Fruit fly (Drosophila melanogaster): ENCODE measurements around the gene CG15172.

CG15172 gene

dm6 chr2L:19010566-19010965, 11.7 kb upstream of the CG15172 start, which contains the start of gene robl37BC:
robl37BC (plus strand) TSS chr2L:19010866.
- TF ChIP-seq bab1 (GFP tag; optimal IDR thresholded peaks at IDR 0.05) (no peak), CG33017 (tag; optimal IDR thresholded peaks at IDR 0.05) (no peak), Clk (GFP tag; optimal IDR thresholded peaks at IDR 0.05) (no peak), cnc (optimal IDR thresholded peaks at IDR 0.05) (no peak), tj (GFP tag; optimal IDR thresholded peaks at IDR 0.05) (no peak), CG1620 (GFP tag; optimal IDR thresholded peaks at IDR 0.05) (no peak), cic (GFP tag; optimal IDR thresholded peaks at IDR 0.05) (no peak), Mnt (GFP tag; optimal IDR thresholded peaks at IDR 0.05) (no peak), ovo (GFP tag; optimal IDR thresholded peaks at IDR 0.05) (no peak), kay (GFP tag; ENCODE audit: borderline replicate concordance) (no peak)

- TF ChIP-seq kay (GFP tag; ENCODE audit: borderline replicate concordance) = no peak
- no peak for TF ChIP-seq toe (GFP tag; optimal IDR thresholded peaks at IDR 0.05)
- no peak for TF ChIP-seq CG5204 (GFP tag; optimal IDR thresholded peaks at IDR 0.05)
- peak; percentile 14 for TF ChIP-seq CG7101 (tag; optimal IDR thresholded peaks at IDR 0.05)
- no peak for TF ChIP-seq Hr96 (GFP tag; optimal IDR thresholded peaks at IDR 0.05)
- no peak for TF ChIP-seq cic (GFP tag; optimal IDR thresholded peaks at IDR 0.05)
- no peak for TF ChIP-seq Crg-1 (GFP tag; optimal IDR thresholded peaks at IDR 0.05)
- TF ChIP-seq CG33017 (tag; optimal IDR thresholded peaks at IDR 0.05) = peak; percentile 56
Measured at dm6 chr2L:19011895-19012645, 10.1 kb upstream of the CG15172 start.

- no peak for TF ChIP-seq Clk (GFP tag; optimal IDR thresholded peaks at IDR 0.05)
- no peak for TF ChIP-seq bab1 (GFP tag; optimal IDR thresholded peaks at IDR 0.05)
- TF ChIP-seq ovo (GFP tag; optimal IDR thresholded peaks at IDR 0.05) = no peak
- TF ChIP-seq cnc (optimal IDR thresholded peaks at IDR 0.05) = no peak
- TF ChIP-seq pad (GFP tag; optimal IDR thresholded peaks at IDR 0.05) = no peak
- TF ChIP-seq CG11617 (GFP tag; optimal IDR thresholded peaks at IDR 0.05) = no peak
- TF ChIP-seq Mnt (GFP tag; optimal IDR thresholded peaks at IDR 0.05) = no peak
- TF ChIP-seq toe (GFP tag; optimal IDR thresholded peaks at IDR 0.05) = no peak
- TF ChIP-seq CG12768 (GFP tag; optimal IDR thresholded peaks at IDR 0.05) = no peak
- TF ChIP-seq kay (GFP tag; ENCODE audit: borderline replicate concordance) = no peak
Measured at dm6 chr2L:19012776-19013328, 9.4 kb upstream of the CG15172 start.

- TF ChIP-seq kay (GFP tag; ENCODE audit: borderline replicate concordance) (no peak), CG14711 (tag; optimal IDR thresholded peaks at IDR 0.05) (no peak), CG7045 (GFP tag; optimal IDR thresholded peaks at IDR 0.05) (peak; percentile 64), toe (GFP tag; optimal IDR thresholded peaks at IDR 0.05) (peak; percentile 41), pad (GFP tag; optimal IDR thresholded peaks at IDR 0.05) (no peak), CG1620 (GFP tag; optimal IDR thresholded peaks at IDR 0.05) (no peak), CG11617 (GFP tag; optimal IDR thresholded peaks at IDR 0.05) (peak; percentile 30), tj (GFP tag; optimal IDR thresholded peaks at IDR 0.05) (no peak), CG7101 (tag; optimal IDR thresholded peaks at IDR 0.05) (peak; percentile 28), CG33017 (tag; optimal IDR thresholded peaks at IDR 0.05) (peak; percentile 56), ovo (GFP tag; optimal IDR thresholded peaks at IDR 0.05) (no peak), Mnt (GFP tag; optimal IDR thresholded peaks at IDR 0.05) (no peak), Clk (GFP tag; optimal IDR thresholded peaks at IDR 0.05) (peak; percentile 36), bab1 (GFP tag; optimal IDR thresholded peaks at IDR 0.05) (no peak), Hr96 (GFP tag; optimal IDR thresholded peaks at IDR 0.05) (no peak), cic (GFP tag; optimal IDR thresholded peaks at IDR 0.05) (no peak), Crg-1 (GFP tag; optimal IDR thresholded peaks at IDR 0.05) (no peak), CG12768 (GFP tag; optimal IDR thresholded peaks at IDR 0.05) (peak; percentile 68), cnc (optimal IDR thresholded peaks at IDR 0.05) (no peak), CG5204 (GFP tag; optimal IDR thresholded peaks at IDR 0.05) (peak; percentile 67)
Measured at dm6 chr2L:19014032-19014880, 8.0 kb upstream of the CG15172 start.

- no peak for TF ChIP-seq ovo (GFP tag; optimal IDR thresholded peaks at IDR 0.05)
- no peak for TF ChIP-seq Mnt (GFP tag; optimal IDR thresholded peaks at IDR 0.05)
- no peak for TF ChIP-seq CG11617 (GFP tag; optimal IDR thresholded peaks at IDR 0.05)
- no peak for TF ChIP-seq toe (GFP tag; optimal IDR thresholded peaks at IDR 0.05)
- no peak for TF ChIP-seq pad (GFP tag; optimal IDR thresholded peaks at IDR 0.05)
- no peak for TF ChIP-seq cic (GFP tag; optimal IDR thresholded peaks at IDR 0.05)
- no peak for TF ChIP-seq kay (GFP tag; ENCODE audit: borderline replicate concordance)
- TF ChIP-seq bab1 (GFP tag; optimal IDR thresholded peaks at IDR 0.05) = no peak
- TF ChIP-seq CG1620 (GFP tag; optimal IDR thresholded peaks at IDR 0.05) = no peak
- no peak for TF ChIP-seq CG14711 (tag; optimal IDR thresholded peaks at IDR 0.05)
Measured at dm6 chr2L:19014881-19015366, 7.3 kb upstream of the CG15172 start.

- TF ChIP-seq ovo (GFP tag; optimal IDR thresholded peaks at IDR 0.05) (no peak), pad (GFP tag; optimal IDR thresholded peaks at IDR 0.05) (no peak), CG33017 (tag; optimal IDR thresholded peaks at IDR 0.05) (no peak), Clk (GFP tag; optimal IDR thresholded peaks at IDR 0.05) (no peak), CG5204 (GFP tag; optimal IDR thresholded peaks at IDR 0.05) (no peak), CG11617 (GFP tag; optimal IDR thresholded peaks at IDR 0.05) (no peak), bab1 (GFP tag; optimal IDR thresholded peaks at IDR 0.05) (no peak), tj (GFP tag; optimal IDR thresholded peaks at IDR 0.05) (no peak), Mnt (GFP tag; optimal IDR thresholded peaks at IDR 0.05) (no peak), CG7045 (GFP tag; optimal IDR thresholded peaks at IDR 0.05) (no peak), CG14711 (tag; optimal IDR thresholded peaks at IDR 0.05) (no peak), cnc (optimal IDR thresholded peaks at IDR 0.05) (no peak), CG7101 (tag; optimal IDR thresholded peaks at IDR 0.05) (no peak), CG1620 (GFP tag; optimal IDR thresholded peaks at IDR 0.05) (no peak)
Measured at dm6 chr2L:19015628-19016027, 6.6 kb upstream of the CG15172 start.

Data from whole organism, adult.